Worm (Caenorhabditis elegans) whole organism, L4 larva: ENCODE results near the gene idi-1.

Source experiments
- F10B5.3 ChIP-seq: sonication (generic microtip); optimal IDR thresholded peaks from 2 replicates; lab custom pipeline; 2016; ENCODE audit warnings: mild to moderate bottlenecking, missing genetic modification characterization, missing compliant biosample characterization
- F44E2.7 ChIP-seq: fragments of 200-800 bp; sonication (Bioruptor generic); IDR thresholded peaks from 2 replicates; pipeline ENCODE4 v2.1.2; 2022; ENCODE audit warnings: missing genetic modification characterization, missing compliant biosample characterization
- T26A8.4 ChIP-seq: fragments of 200-800 bp; sonication (Bioruptor generic); IDR thresholded peaks from 2 replicates; pipeline ENCODE4 v1.3.6; 2022; ENCODE audit warnings: missing genetic modification characterization, missing compliant biosample characterization
- ZK337.2 ChIP-seq: fragments of 200-800 bp; sonication (Bioruptor generic); IDR thresholded peaks from 2 replicates; pipeline ENCODE4 v1.3.6; 2022; ENCODE audit warnings: missing genetic modification reagents, missing genetic modification characterization, missing compliant biosample characterization
- aha-1 ChIP-seq: fragments of 150-350 bp; peaks from one replicate; lab custom pipeline; 2014; ENCODE audit warnings: missing biosample characterization, missing genetic modification characterization
- attf-4 ChIP-seq: sonication (generic microtip); optimal IDR thresholded peaks from 3 replicates; lab custom pipeline; 2017; ENCODE audit warnings: missing biosample characterization, missing genetic modification characterization
- ceh-28 ChIP-seq: fragments of 150-350 bp; optimal IDR thresholded peaks from 2 replicates; lab custom pipeline; 2014; ENCODE audit warnings: missing biosample characterization, missing genetic modification reagents, missing genetic modification characterization
- ceh-44 ChIP-seq: fragments of 200-800 bp; sonication (Bioruptor generic); IDR thresholded peaks from 2 replicates; pipeline ENCODE4 v1.3.6; 2022; ENCODE audit warnings: missing genetic modification reagents, missing genetic modification characterization, missing compliant biosample characterization
- cey-2 ChIP-seq: sonication (generic microtip); optimal IDR thresholded peaks from 3 replicates; lab custom pipeline; 2017; ENCODE audit warnings: missing genetic modification characterization, mild to moderate bottlenecking, missing compliant biosample characterization, antibody characterized with exemption, borderline replicate concordance; ENCODE audit not compliant: insufficient read depth
- daf-16 ChIP-seq, 3 experiments: sonication (generic microtip); optimal IDR thresholded peaks; 2 replicates each; lab custom pipeline; 2016 to 2017; ENCODE audit warnings: missing genetic modification characterization in 3 of 3, missing genetic modification reagents in 3 of 3, mild to moderate bottlenecking in 2 of 3, missing compliant biosample characterization in 2 of 3, missing biosample characterization in 1 of 3, moderate library complexity in 1 of 3
- dmd-6 ChIP-seq: fragments of 200-800 bp; sonication (Bioruptor generic); IDR thresholded peaks from 2 replicates; pipeline ENCODE4 v1.3.6; 2022; ENCODE audit warnings: missing genetic modification reagents, missing genetic modification characterization, missing compliant biosample characterization
- egl-43 ChIP-seq: fragments of 200-800 bp; sonication (Bioruptor generic); IDR thresholded peaks from 2 replicates; pipeline ENCODE4 v1.3.6; 2022; ENCODE audit warnings: missing genetic modification reagents, missing genetic modification characterization, missing compliant biosample characterization
- fos-1 ChIP-seq: fragments of 150-350 bp; optimal IDR thresholded peaks from 2 replicates; lab custom pipeline; 2014; ENCODE audit warnings: missing biosample characterization, missing genetic modification characterization
- hlh-11 ChIP-seq: fragments of 200-800 bp; sonication (Bioruptor generic); optimal IDR thresholded peaks from 2 replicates; lab custom pipeline; 2018; ENCODE audit warnings: mild to moderate bottlenecking, missing genetic modification characterization, missing compliant biosample characterization
- hlh-30 ChIP-seq: sonication (generic microtip); optimal IDR thresholded peaks from 2 replicates; lab custom pipeline; 2017; ENCODE audit warnings: antibody characterized with exemption, mild to moderate bottlenecking, missing genetic modification characterization, missing compliant biosample characterization; ENCODE audit not compliant: insufficient read depth
- hmg-1.1 ChIP-seq: fragments of 200-800 bp; sonication (Bioruptor generic); IDR thresholded peaks from 2 replicates; pipeline ENCODE4 v1.3.6; 2022; ENCODE audit warnings: missing genetic modification reagents, missing genetic modification characterization, missing compliant biosample characterization
- jun-1 ChIP-seq: fragments of 150-350 bp; optimal IDR thresholded peaks from 2 replicates; lab custom pipeline; 2014; ENCODE audit warnings: missing biosample characterization, missing genetic modification reagents, missing genetic modification characterization
- lin-15B ChIP-seq: fragments of 150-350 bp; sonication (generic microtip); optimal IDR thresholded peaks from 3 replicates; lab custom pipeline; 2014; ENCODE audit warnings: missing biosample characterization, missing genetic modification characterization
- lin-29 ChIP-seq: fragments of 200-800 bp; sonication (Bioruptor generic); IDR thresholded peaks from 2 replicates; pipeline ENCODE4 v1.3.6; 2022; ENCODE audit warnings: missing genetic modification reagents, missing genetic modification characterization, missing compliant biosample characterization
- lin-38 ChIP-seq: fragments of 200-800 bp; sonication (Bioruptor generic); IDR thresholded peaks from 2 replicates; pipeline ENCODE4 v1.3.6; 2022; ENCODE audit warnings: missing genetic modification reagents, missing genetic modification characterization, missing compliant biosample characterization
- lsy-2 ChIP-seq, 2 experiments: fragments of 150-350 bp in 1 of 2; sonication (generic microtip) in 1 of 2; optimal IDR thresholded peaks; 2 replicates each; lab custom pipeline; 2014 to 2017; ENCODE audit warnings: missing biosample characterization in 2 of 2, missing genetic modification characterization in 2 of 2
- madf-5 ChIP-seq, 2 experiments: fragments of 200-800 bp; sonication (Bioruptor generic); IDR thresholded peaks; 2 replicates each; pipeline ENCODE4 v1.3.6; 2022; ENCODE audit warnings: missing compliant biosample characterization in 2 of 2, missing genetic modification characterization in 2 of 2
- mdl-1 ChIP-seq, 2 experiments: fragments of 150-350 bp in 1 of 2; sonication (generic microtip) in 1 of 2; optimal IDR thresholded peaks; 2 replicates each; lab custom pipeline; 2014 to 2017; ENCODE audit warnings: missing biosample characterization in 2 of 2, missing genetic modification characterization in 2 of 2
- mep-1 ChIP-seq: fragments of 150-350 bp; sonication (generic microtip); optimal IDR thresholded peaks from 3 replicates; lab custom pipeline; 2014; ENCODE audit warnings: missing biosample characterization, missing genetic modification characterization
- mes-2 ChIP-seq: sonication (generic microtip); optimal IDR thresholded peaks from 2 replicates; lab custom pipeline; 2016; ENCODE audit warnings: missing genotype, mild to moderate bottlenecking, missing genetic modification characterization, missing compliant biosample characterization; ENCODE audit not compliant: poor library complexity, severe bottlenecking
- mxl-3 ChIP-seq: fragments of 200-800 bp; sonication (Bioruptor generic); optimal IDR thresholded peaks from 2 replicates; lab custom pipeline; 2018; ENCODE audit warnings: mild to moderate bottlenecking, missing genetic modification characterization, missing compliant biosample characterization
- nhr-11 ChIP-seq: fragments of 150-350 bp; optimal IDR thresholded peaks from 2 replicates; lab custom pipeline; 2014; ENCODE audit warnings: missing biosample characterization, missing genetic modification characterization
- nhr-111 ChIP-seq: fragments of 200-800 bp; sonication (Bioruptor generic); optimal IDR thresholded peaks from 2 replicates; lab custom pipeline; 2018; ENCODE audit warnings: mild to moderate bottlenecking, missing genetic modification characterization, missing compliant biosample characterization
- nhr-237 ChIP-seq: sonication (generic microtip); optimal IDR thresholded peaks from 2 replicates; lab custom pipeline; 2017; ENCODE audit warnings: missing biosample characterization, missing genetic modification characterization
- nhr-28 ChIP-seq: fragments of 150-350 bp; optimal IDR thresholded peaks from 2 replicates; lab custom pipeline; 2014; ENCODE audit warnings: missing biosample characterization, missing genetic modification characterization
- nhr-6 ChIP-seq: fragments of 150-350 bp; optimal IDR thresholded peaks from 2 replicates; lab custom pipeline; 2014; ENCODE audit warnings: missing biosample characterization, missing genetic modification characterization
- pha-4 ChIP-seq, 2 experiments: fragments of 150-350 bp in 1 of 2; fragments of 200-800 bp in 1 of 2; sonication (Bioruptor generic) in 1 of 2; IDR thresholded peaks in 1 of 2; optimal IDR thresholded peaks in 1 of 2; 2 replicates each; pipeline versions ENCODE4 v1.3.6 to Lab custom; 2014 to 2022; ENCODE audit warnings: missing genetic modification characterization in 2 of 2, missing genetic modification reagents in 2 of 2, missing biosample characterization in 1 of 2, missing compliant biosample characterization in 1 of 2
- pqm-1 ChIP-seq: sonication (generic microtip); optimal IDR thresholded peaks from 2 replicates; lab custom pipeline; 2017; ENCODE audit warnings: missing biosample characterization, missing genetic modification characterization
- rbr-2 ChIP-seq: sonication (generic microtip); optimal IDR thresholded peaks from 2 replicates; lab custom pipeline; 2016; ENCODE audit warnings: missing genotype, missing genetic modification characterization, missing compliant biosample characterization
- set-16 ChIP-seq: fragments of 200-800 bp; sonication (Bioruptor generic); IDR thresholded peaks from 2 replicates; pipeline ENCODE4 v1.3.6; 2022; ENCODE audit warnings: missing genetic modification reagents, missing genetic modification characterization, missing compliant biosample characterization
- spr-1 ChIP-seq: sonication (generic microtip); optimal IDR thresholded peaks from 2 replicates; lab custom pipeline; 2016; ENCODE audit warnings: mild to moderate bottlenecking, missing genetic modification characterization, missing compliant biosample characterization
- unc-130 ChIP-seq: sonication (generic microtip); optimal IDR thresholded peaks from 2 replicates; lab custom pipeline; 2016; ENCODE audit warnings: missing genetic modification reagents, missing genetic modification characterization, missing compliant biosample characterization
- vab-7 ChIP-seq: fragments of 200-800 bp; sonication (Bioruptor generic); IDR thresholded peaks from 2 replicates; pipeline ENCODE4 v1.3.6; 2022; ENCODE audit warnings: missing genetic modification reagents, missing genetic modification characterization, missing compliant biosample characterization
- zfp-2 ChIP-seq: sonication (generic microtip); optimal IDR thresholded peaks from 2 replicates; lab custom pipeline; 2016; ENCODE audit warnings: mild to moderate bottlenecking, missing genetic modification characterization, missing compliant biosample characterization

idi-1 gene

DNA sequence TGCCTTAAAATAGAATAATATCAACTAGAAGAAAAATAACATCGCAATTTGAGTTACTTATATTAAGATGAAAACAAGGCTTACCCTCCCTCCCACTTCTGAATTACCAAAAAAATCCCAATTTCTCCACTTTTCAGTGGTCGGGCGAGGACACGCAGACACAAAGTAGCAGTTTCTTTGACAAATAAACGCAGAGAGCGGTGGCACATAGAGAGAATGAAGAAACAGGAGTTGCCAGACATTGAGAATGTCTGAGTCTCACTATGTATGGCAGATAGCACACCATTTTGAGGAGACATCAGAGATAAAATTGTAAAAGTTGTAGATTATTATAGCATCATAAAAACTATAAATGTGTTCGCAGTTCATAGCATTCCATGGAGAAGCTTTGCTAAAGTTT is 33.7 kb downstream of the idi-1 start (continued):
- TF ChIP-seq lin-38 (GFP tag; lab: Robert Waterston, UW) (peak; percentile 45; the same call in 1 of the 2 replicates), F44E2.7 (GFP tag; lab: Robert Waterston, UW) (no peak), F10B5.3 (tag; lab: Kevin White, UChicago) (no peak), mes-2 (tag; lab: Kevin White, UChicago) (peak; percentile 73), aha-1 (peak; percentile 35), fos-1 (no peak), nhr-111 (no peak), nhr-11 (tag; lab: Kevin White, UChicago) (no peak), lsy-2 (tag; optimal IDR thresholded peaks at IDR 0.05; lab: Kevin White, UChicago) (peak in 1 of 2 experiments; percentile 79), pha-4 (GFP tag; IDR thresholded peaks at IDR 0.05; lab: Robert Waterston, UW) (no peak), pha-4 (tag; optimal IDR thresholded peaks at IDR 0.05; lab: Kevin White, UChicago) (no peak), cey-2 (tag; lab: Kevin White, UChicago) (peak; percentile 65), pqm-1 (tag; lab: Kevin White, UChicago) (no peak), nhr-28 (tag; lab: Kevin White, UChicago) (peak; percentile 72), attf-4 (no peak), daf-16 (GFP tag; optimal IDR thresholded peaks at IDR 0.05; lab: Kevin White, UChicago) (no peak), daf-16 (tag; optimal IDR thresholded peaks at IDR 0.05; lab: Kevin White, UChicago) (peak; percentile 59), unc-130 (GFP tag; lab: Kevin White, UChicago) (no peak), lin-29 (GFP tag; lab: Robert Waterston, UW) (no peak), lin-15B (tag; lab: Kevin White, UChicago) (no peak), set-16 (GFP tag; lab: Robert Waterston, UW) (no peak), mdl-1 (tag; optimal IDR thresholded peaks at IDR 0.05; lab: Kevin White, UChicago) (peak in 1 of 2 experiments; percentile 39)

DNA sequence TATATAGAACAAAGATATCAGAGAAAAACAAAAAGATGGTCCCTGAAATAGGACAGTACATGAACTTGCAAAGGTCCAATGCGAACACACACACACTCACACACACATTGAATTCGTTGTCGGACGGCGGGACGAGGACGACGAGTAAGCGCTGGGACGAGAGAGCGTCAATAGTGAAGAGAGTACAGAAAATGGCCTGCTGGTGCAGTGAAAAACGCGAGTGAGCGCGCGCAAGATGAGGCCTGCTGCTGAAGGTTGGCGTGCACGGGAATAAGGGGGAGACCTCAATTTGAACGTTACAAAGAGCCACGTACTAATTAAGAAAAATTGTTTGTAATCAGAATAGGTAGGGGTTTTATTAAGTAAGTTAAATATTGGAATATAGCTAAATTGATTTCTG is 35.5 kb downstream of the idi-1 start:
- TF ChIP-seq zfp-2 (no peak), vab-7 (GFP tag; lab: Robert Waterston, UW) (no peak), ceh-44 (no peak), jun-1 (no peak), mes-2 (tag; lab: Kevin White, UChicago) (peak; percentile 12), spr-1 (no peak), mdl-1 (tag; optimal IDR thresholded peaks at IDR 0.05; lab: Kevin White, UChicago) (peak in 1 of 2 experiments; percentile 11), ceh-28 (tag; lab: Kevin White, UChicago) (no peak), hmg-1.1 (GFP tag; lab: Robert Waterston, UW) (peak; percentile 47), F44E2.7 (GFP tag; lab: Robert Waterston, UW) (no peak), aha-1 (peak; percentile 85), nhr-237 (tag; lab: Kevin White, UChicago) (no peak), mep-1 (tag; lab: Kevin White, UChicago) (peak; percentile 27), ZK337.2 (no peak), hlh-11 (tag; lab: Kevin White, UChicago) (peak; percentile 47), pqm-1 (tag; lab: Kevin White, UChicago) (no peak), dmd-6 (GFP tag; lab: Robert Waterston, UW) (peak; percentile 33; the same call in 1 of the 2 replicates), egl-43 (GFP tag; lab: Robert Waterston, UW) (0 out of 2 replicates have a peak, but pooled peaks have one; percentile 36), madf-5 (GFP tag; IDR thresholded peaks at IDR 0.05; lab: Robert Waterston, UW) (no peak), nhr-28 (tag; lab: Kevin White, UChicago) (peak; percentile 46), lsy-2 (tag; optimal IDR thresholded peaks at IDR 0.05; lab: Kevin White, UChicago) (peak in 1 of 2 experiments; percentile 36), nhr-6 (peak; percentile 14), rbr-2 (peak; percentile 13), T26A8.4 (GFP tag; lab: Robert Waterston, UW) (no peak), mxl-3 (GFP tag; lab: Kevin White, UChicago) (peak; percentile 41), nhr-111 (no peak), hlh-30 (tag; lab: Kevin White, UChicago) (peak; percentile 45)
